Worm (Caenorhabditis elegans) whole organism, young adult: Measurements from ENCODE around the gene btb-14.

Experiments
- F49E8.2 ChIP-seq: sonication (generic microtip); optimal IDR thresholded peaks from 3 replicates; lab custom pipeline; 2017; ENCODE audit warnings: missing genetic modification characterization, mild to moderate bottlenecking, missing compliant biosample characterization, antibody characterized with exemption, moderate library complexity; ENCODE audit not compliant: insufficient read depth
- hlh-26 ChIP-seq: fragments of 200-800 bp; sonication (Bioruptor generic); conservative IDR thresholded peaks from 2 replicates; pipeline ENCODE4 v1.3.6; 2022; ENCODE audit warnings: missing genetic modification reagents, missing genetic modification characterization, missing compliant biosample characterization
- lin-35 ChIP-seq, 3 experiments: fragments of 150-350 bp in 2 of 3; sonication (generic microtip) in 1 of 3; optimal IDR thresholded peaks; 2 replicates each; lab custom pipeline; 2014 to 2018; ENCODE audit warnings: missing biosample characterization in 3 of 3, missing genetic modification characterization in 3 of 3, missing genetic modification reagents in 3 of 3
- lsl-1 ChIP-seq: fragments of 200-800 bp; sonication (Bioruptor generic); optimal IDR thresholded peaks from 2 replicates; lab custom pipeline; 2018; ENCODE audit warnings: mild to moderate bottlenecking, missing genetic modification characterization, moderate library complexity, missing compliant biosample characterization
- madf-10 ChIP-seq: sonication (generic microtip); optimal IDR thresholded peaks from 2 replicates; lab custom pipeline; 2016; ENCODE audit warnings: mild to moderate bottlenecking, missing genetic modification characterization, missing compliant biosample characterization
- nfyb-1 ChIP-seq: fragments of 200-800 bp; sonication (Bioruptor generic); IDR thresholded peaks from 2 replicates; pipeline ENCODE4 v1.3.6; 2022; ENCODE audit warnings: missing genetic modification reagents, missing genetic modification characterization, missing compliant biosample characterization
- nhr-120 ChIP-seq: fragments of 200-800 bp; sonication (Bioruptor generic); IDR thresholded peaks from 2 replicates; pipeline ENCODE4 v1.3.6; 2022; ENCODE audit warnings: missing genetic modification characterization, missing compliant biosample characterization
- pbrm-1 ChIP-seq: fragments of 200-800 bp; sonication (Bioruptor generic); IDR thresholded peaks from 2 replicates; pipeline ENCODE4 v1.3.6; 2022; ENCODE audit warnings: missing genetic modification reagents, missing genetic modification characterization, missing compliant biosample characterization
- snpc-1.1 ChIP-seq: sonication (generic microtip); optimal IDR thresholded peaks from 2 replicates; lab custom pipeline; 2017; ENCODE audit warnings: missing genetic modification characterization, mild to moderate bottlenecking, missing compliant biosample characterization, antibody characterized with exemption, moderate library complexity, missing genotype, missing genetic modification reagents; ENCODE audit not compliant: insufficient read depth
- snpc-4 ChIP-seq, 5 experiments: fragments of 150-350 bp in 1 of 5; sonication (generic microtip) in 4 of 5; optimal IDR thresholded peaks; 2 replicates each; lab custom pipeline; 2014 to 2018; ENCODE audit warnings: missing genetic modification characterization in 5 of 5, missing biosample characterization in 3 of 5, antibody characterized with exemption in 2 of 5, mild to moderate bottlenecking in 2 of 5, missing compliant biosample characterization in 2 of 5, missing genotype in 2 of 5, moderate library complexity in 2 of 5, missing genetic modification reagents in 1 of 5
- ztf-22 ChIP-seq: fragments of 200-800 bp; sonication (Bioruptor generic); optimal IDR thresholded peaks from 2 replicates; lab custom pipeline; 2018; ENCODE audit warnings: mild to moderate bottlenecking, missing genetic modification characterization, moderate library complexity, missing compliant biosample characterization

- TF ChIP-seq ztf-22 (no peak), madf-10 (tag; lab: Kevin White, UChicago) (no peak), pbrm-1 (0 out of 2 replicates have a peak, but pooled peaks have one; percentile 22), nhr-120 (GFP tag; lab: Robert Waterston, UW) (no peak), nfyb-1 (no peak), F49E8.2 (tag; lab: Kevin White, UChicago) (no peak), snpc-4 (GFP tag; optimal IDR thresholded peaks at IDR 0.05; lab: Kevin White, UChicago) (no peak), snpc-4 (tag; optimal IDR thresholded peaks at IDR 0.05; lab: Kevin White, UChicago) (no peak), lin-35 (GFP tag; optimal IDR thresholded peaks at IDR 0.05; lab: Kevin White, UChicago) (no peak), snpc-1.1 (tag; lab: Kevin White, UChicago) (no peak), hlh-26 (GFP tag; lab: Robert Waterston, UW) (no peak), lsl-1 (GFP tag; lab: Kevin White, UChicago) (no peak)
These were observed 40.3 kb upstream of the btb-14 start for ce11 chrII:12342928-12343327.
